Fruit fly (Drosophila melanogaster) S2 (cell line): ENCODE measurements around the gene CG9297.

ENCODE experiments used
- CG8478 ChIP-seq: fragments of >200 bp; optimal IDR thresholded peaks from 2 replicates; lab custom pipeline; 2018
- CTCF ChIP-seq, 2 experiments: fragments of >200 bp; optimal IDR thresholded peaks; 2 replicates each; lab custom pipeline; 2018

- no peak for TF ChIP-seq CG8478 (lab: Kevin White, UChicago)
- no peak for TF ChIP-seq CTCF (optimal IDR thresholded peaks at IDR 0.05; lab: Kevin White, UChicago)
Observed at dm6 chr3R:13722451-13722850, 48.8 kb upstream of the CG9297 start.
